Fruit fly (Drosophila melanogaster) whole organism, embryonic: Measurements from ENCODE around the gene SelG.
A peak's percentile ranks its signal among the peaks of the same experiment; 100 is the strongest.

Experiments
- Blimp-1 ChIP-seq: fragments of 200-800 bp; sonication (Bioruptor generic); optimal IDR thresholded peaks from 3 replicates; lab custom pipeline; 2018; ENCODE audit warnings: missing biosample characterization, missing genetic modification characterization, mild to moderate bottlenecking, moderate library complexity, missing genetic modification reagents
- Bteb2 ChIP-seq: fragments of 200-800 bp; sonication (Bioruptor generic); optimal IDR thresholded peaks from 2 replicates; lab custom pipeline; 2016; ENCODE audit warnings: missing biosample characterization, missing genetic modification characterization
- CG10267 ChIP-seq: fragments of 200-800 bp; sonication (Bioruptor generic); optimal IDR thresholded peaks from 2 replicates; lab custom pipeline; 2018; ENCODE audit warnings: missing biosample characterization, mild to moderate bottlenecking, missing genetic modification characterization, moderate library complexity
- CG11504 ChIP-seq: fragments of 200-800 bp; sonication (Bioruptor generic); optimal IDR thresholded peaks from 3 replicates; lab custom pipeline; 2019; ENCODE audit warnings: missing biosample characterization, mild to moderate bottlenecking, missing genetic modification characterization, moderate library complexity
- CG12155 ChIP-seq: fragments of 200-800 bp; sonication (Bioruptor generic); optimal IDR thresholded peaks from 3 replicates; lab custom pipeline; 2016; ENCODE audit warnings: missing biosample characterization, missing genetic modification characterization
- CG12391 ChIP-seq: fragments of 200-800 bp; sonication (Bioruptor generic); optimal IDR thresholded peaks from 3 replicates; lab custom pipeline; 2018; ENCODE audit warnings: missing biosample characterization, mild to moderate bottlenecking, missing genetic modification characterization, moderate library complexity
- CG17361 ChIP-seq: fragments of 200-800 bp; sonication (Bioruptor generic); IDR thresholded peaks from 3 replicates; pipeline ENCODE4 v1.3.6; 2022; ENCODE audit warnings: missing biosample characterization, missing genetic modification characterization
- CG17829 ChIP-seq: fragments of 200-800 bp; optimal IDR thresholded peaks from 2 replicates; lab custom pipeline; 2019; ENCODE audit warnings: missing biosample characterization, mild to moderate bottlenecking, missing genetic modification characterization, moderate library complexity
- CG2678 ChIP-seq: fragments of 200-800 bp; sonication (Bioruptor generic); optimal IDR thresholded peaks from 3 replicates; lab custom pipeline; 2019; ENCODE audit warnings: missing biosample characterization, mild to moderate bottlenecking, missing genetic modification characterization, moderate library complexity
- CG2712 ChIP-seq: fragments of 200-800 bp; optimal IDR thresholded peaks from 3 replicates; lab custom pipeline; 2019; ENCODE audit warnings: missing biosample characterization, mild to moderate bottlenecking, missing genetic modification characterization, moderate library complexity
- CG4424 ChIP-seq: fragments of 200-800 bp; sonication (Bioruptor generic); optimal IDR thresholded peaks from 3 replicates; lab custom pipeline; 2016; ENCODE audit warnings: missing biosample characterization, missing genetic modification characterization
- CG7839 ChIP-seq: fragments of 200-800 bp; sonication (Bioruptor generic); optimal IDR thresholded peaks from 3 replicates; lab custom pipeline; 2018; ENCODE audit warnings: missing biosample characterization, mild to moderate bottlenecking, missing genetic modification characterization, moderate library complexity
- CG8388 ChIP-seq: fragments of 200-800 bp; sonication (Bioruptor generic); optimal IDR thresholded peaks from 2 replicates; lab custom pipeline; 2019; ENCODE audit warnings: missing biosample characterization, mild to moderate bottlenecking, missing genetic modification characterization, moderate library complexity
- CG8924 ChIP-seq: fragments of 200-800 bp; optimal IDR thresholded peaks from 3 replicates; lab custom pipeline; 2019; ENCODE audit warnings: missing biosample characterization, mild to moderate bottlenecking, missing genetic modification characterization, moderate library complexity
- CG9797 ChIP-seq: fragments of 200-800 bp; sonication (Bioruptor generic); optimal IDR thresholded peaks from 3 replicates; lab custom pipeline; 2018; ENCODE audit warnings: missing biosample characterization, mild to moderate bottlenecking, missing genetic modification characterization
- CoRest ChIP-seq: fragments of 200-800 bp; sonication (Bioruptor generic); optimal IDR thresholded peaks from 3 replicates; lab custom pipeline; 2018; ENCODE audit warnings: missing biosample characterization, mild to moderate bottlenecking, missing genetic modification characterization, moderate library complexity
- D ChIP-seq, 2 experiments: fragments of 200-800 bp in 1 of 2; fragments of >200 bp in 1 of 2; sonication (Bioruptor generic) in 1 of 2; optimal IDR thresholded peaks; 2 replicates in 1 of 2; 3 replicates in 1 of 2; lab custom pipeline; 2017; ENCODE audit warnings: mild to moderate bottlenecking in 1 of 2, missing biosample characterization in 1 of 2, missing genetic modification characterization in 1 of 2, missing genetic modification reagents in 1 of 2
- HLHmδ ChIP-seq: fragments of 200-800 bp; sonication (Bioruptor generic); optimal IDR thresholded peaks from 2 replicates; lab custom pipeline; 2018; ENCODE audit warnings: missing biosample characterization, mild to moderate bottlenecking, missing genetic modification characterization, moderate library complexity
- Hr78 ChIP-seq, 2 experiments: fragments of 200-800 bp in 1 of 2; fragments of >200 bp in 1 of 2; sonication (Bioruptor generic) in 1 of 2; optimal IDR thresholded peaks; 2 replicates each; lab custom pipeline; 2017 to 2019; ENCODE audit warnings: missing biosample characterization in 2 of 2, missing genetic modification characterization in 2 of 2, mild to moderate bottlenecking in 1 of 2, moderate library complexity in 1 of 2
- Kr ChIP-seq: fragments of 200-800 bp; sonication (Bioruptor generic); optimal IDR thresholded peaks from 2 replicates; lab custom pipeline; 2017; ENCODE audit warnings: missing biosample characterization, mild to moderate bottlenecking, missing genetic modification characterization
- Neu2 ChIP-seq: fragments of 200-800 bp; sonication (Bioruptor generic); optimal IDR thresholded peaks from 3 replicates; lab custom pipeline; 2016; ENCODE audit warnings: missing biosample characterization, missing genetic modification characterization, borderline replicate concordance
- Oli ChIP-seq: fragments of 200-800 bp; sonication (Bioruptor generic); optimal IDR thresholded peaks from 2 replicates; lab custom pipeline; 2018; ENCODE audit warnings: missing biosample characterization, mild to moderate bottlenecking, missing genetic modification characterization, moderate library complexity
- PHDP ChIP-seq: fragments of 200-800 bp; sonication (Bioruptor generic); optimal IDR thresholded peaks from 3 replicates; lab custom pipeline; 2018; ENCODE audit warnings: missing biosample characterization, mild to moderate bottlenecking, missing genetic modification characterization, moderate library complexity
- Pdp1 ChIP-seq, 2 experiments: fragments of 200-800 bp; sonication (Bioruptor generic); optimal IDR thresholded peaks; 3 replicates each; lab custom pipeline; 2016; ENCODE audit warnings: missing biosample characterization in 2 of 2, missing genetic modification characterization in 2 of 2, mild to moderate bottlenecking in 1 of 2, moderate library complexity in 1 of 2
- Sox100B ChIP-seq: fragments of 200-800 bp; sonication (Bioruptor generic); optimal IDR thresholded peaks from 3 replicates; lab custom pipeline; 2018; ENCODE audit warnings: missing biosample characterization, mild to moderate bottlenecking, missing genetic modification characterization
- Sox102F ChIP-seq: fragments of 200-800 bp; sonication (Bioruptor generic); optimal IDR thresholded peaks from 2 replicates; lab custom pipeline; 2018; ENCODE audit warnings: missing biosample characterization, mild to moderate bottlenecking, missing genetic modification characterization, moderate library complexity
- cato ChIP-seq: fragments of 200-800 bp; sonication (Bioruptor generic); optimal IDR thresholded peaks from 2 replicates; lab custom pipeline; 2016; ENCODE audit warnings: missing biosample characterization, missing genetic modification characterization, borderline replicate concordance
- dimm ChIP-seq: fragments of 200-800 bp; sonication (Bioruptor generic); IDR thresholded peaks from 2 replicates; pipeline ENCODE4 v1.3.6; 2022; ENCODE audit warnings: missing biosample characterization, missing genetic modification characterization
- dmrt99B ChIP-seq: fragments of 200-800 bp; sonication (Bioruptor generic); optimal IDR thresholded peaks from 2 replicates; lab custom pipeline; 2018; ENCODE audit warnings: missing biosample characterization, mild to moderate bottlenecking, missing genetic modification characterization, moderate library complexity
- emc ChIP-seq: fragments of 200-800 bp; sonication (Bioruptor generic); optimal IDR thresholded peaks from 2 replicates; lab custom pipeline; 2016; ENCODE audit warnings: missing biosample characterization, missing genetic modification characterization
- ftz-f1 ChIP-seq: fragments of 200-800 bp; sonication (Bioruptor generic); optimal IDR thresholded peaks from 2 replicates; lab custom pipeline; 2016; ENCODE audit warnings: missing biosample characterization, missing genetic modification characterization
- gcm2 ChIP-seq: fragments of 200-800 bp; sonication (Bioruptor generic); optimal IDR thresholded peaks from 2 replicates; lab custom pipeline; 2016; ENCODE audit warnings: missing biosample characterization, missing genetic modification characterization
- jing ChIP-seq: fragments of 200-800 bp; sonication (Bioruptor generic); optimal IDR thresholded peaks from 2 replicates; lab custom pipeline; 2018; ENCODE audit warnings: missing biosample characterization, mild to moderate bottlenecking, missing genetic modification characterization
- mam ChIP-seq: fragments of 200-800 bp; sonication (Bioruptor generic); optimal IDR thresholded peaks from 3 replicates; lab custom pipeline; 2016; ENCODE audit warnings: missing biosample characterization, missing genetic modification characterization
- nerfin-1 ChIP-seq: fragments of 200-800 bp; sonication (Bioruptor generic); optimal IDR thresholded peaks from 3 replicates; lab custom pipeline; 2019; ENCODE audit warnings: missing biosample characterization, mild to moderate bottlenecking, missing genetic modification characterization, moderate library complexity
- phol ChIP-seq: fragments of 200-800 bp; sonication (Bioruptor generic); optimal IDR thresholded peaks from 3 replicates; lab custom pipeline; 2018; ENCODE audit warnings: missing biosample characterization, mild to moderate bottlenecking, missing genetic modification characterization, moderate library complexity
- sens ChIP-seq: fragments of 200-800 bp; sonication (Bioruptor generic); peaks from one replicate; lab custom pipeline; 2016; ENCODE audit warnings: missing biosample characterization, missing genetic modification characterization
- stc ChIP-seq: fragments of 200-800 bp; sonication (Bioruptor generic); IDR thresholded peaks from 2 replicates; pipeline ENCODE4 v1.3.6; 2022; ENCODE audit warnings: missing biosample characterization, missing genetic modification characterization
- wor ChIP-seq: fragments of 200-800 bp; sonication (Bioruptor generic); IDR thresholded peaks from 2 replicates; pipeline ENCODE4 v1.3.6; 2022; ENCODE audit warnings: missing biosample characterization, missing genetic modification characterization

The SelG gene

DNA sequence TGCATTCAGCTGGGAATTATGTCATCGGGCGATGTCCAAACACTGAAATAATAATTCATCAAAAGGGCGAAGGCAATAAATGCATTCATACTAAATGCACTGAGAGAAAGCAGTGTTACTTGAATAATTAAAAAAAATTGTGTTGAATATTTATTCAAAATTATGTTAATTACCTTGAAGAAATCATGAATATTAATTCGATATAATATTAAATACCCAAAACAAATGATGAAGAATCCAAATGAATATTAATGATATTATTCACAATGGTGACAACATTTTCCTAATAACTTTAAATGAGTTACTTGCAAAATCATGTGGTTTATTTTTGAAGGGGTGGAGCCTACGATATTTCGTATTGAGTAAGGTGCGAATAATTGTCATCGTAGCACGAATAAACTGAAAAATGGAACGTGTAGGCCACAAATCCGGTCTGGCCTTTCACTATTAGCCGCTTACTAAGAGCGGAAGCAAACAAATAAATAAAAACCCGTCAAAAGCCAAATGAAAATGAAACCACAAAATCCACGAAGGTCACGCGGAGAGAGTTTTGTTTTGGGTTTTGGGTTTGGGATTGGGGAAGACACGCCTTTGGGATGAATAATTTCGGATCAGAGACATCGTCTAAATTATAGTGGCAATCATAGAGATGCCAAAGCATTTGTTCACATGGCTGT lies 45.2 kb upstream of the SelG start (continued):
- TF ChIP-seq Sox100B (peak; percentile 62), CG11504 (tag; lab: Kevin White, UChicago) (peak; percentile 68), wor (GFP tag; lab: Robert Waterston, UW) (0 out of 2 replicates have a peak, but pooled peaks have one; percentile 20), CG12155 (GFP tag; lab: Kevin White, UChicago) (no peak), Bteb2 (GFP tag; lab: Kevin White, UChicago) (no peak), Kr (GFP tag; lab: Kevin White, UChicago) (no peak), D (optimal IDR thresholded peaks at IDR 0.05; lab: Kevin White, UChicago) (no peak), D (GFP tag; optimal IDR thresholded peaks at IDR 0.05; lab: Kevin White, UChicago) (no peak), phol (tag; lab: Kevin White, UChicago) (peak; percentile 59), dimm (GFP tag; lab: Robert Waterston, UW) (no peak), Sox102F (GFP tag; lab: Kevin White, UChicago) (peak; percentile 70), ftz-f1 (no peak), PHDP (tag; lab: Kevin White, UChicago) (no peak), CG2712 (tag; lab: Kevin White, UChicago) (peak; percentile 42), mam (GFP tag; lab: Kevin White, UChicago) (no peak), CG9797 (GFP tag; lab: Kevin White, UChicago) (no peak), gcm2 (no peak), CG8924 (tag; lab: Kevin White, UChicago) (peak; percentile 33), jing (GFP tag; lab: Kevin White, UChicago) (no peak), Neu2 (no peak), CG10267 (tag; lab: Kevin White, UChicago) (peak; percentile 7), HLHmδ (GFP tag; lab: Kevin White, UChicago) (no peak), cato (no peak), CoRest (tag; lab: Kevin White, UChicago) (peak; percentile 35), dmrt99B (tag; lab: Kevin White, UChicago) (peak; percentile 71), emc (no peak), CG7839 (tag; lab: Kevin White, UChicago) (peak; percentile 32), CG17829 (tag; lab: Kevin White, UChicago) (peak; percentile 7), Blimp-1 (GFP tag; lab: Kevin White, UChicago) (peak; percentile 92), nerfin-1 (tag; lab: Kevin White, UChicago) (peak; percentile 12), CG2678 (tag; lab: Kevin White, UChicago) (peak; percentile 51), CG4424 (GFP tag; lab: Kevin White, UChicago) (peak; percentile 2), stc (GFP tag; lab: Robert Waterston, UW) (peak; percentile 51; the same call in 1 of the 2 replicates), sens (GFP tag; lab: Kevin White, UChicago) (peak; percentile 73), CG12391 (peak; percentile 44), Pdp1 (GFP tag; optimal IDR thresholded peaks at IDR 0.05; lab: Kevin White, UChicago) (peak in 1 of 2 experiments; percentile 30), CG8388 (GFP tag; lab: Kevin White, UChicago) (peak; percentile 6), CG17361 (GFP tag; lab: Robert Waterston, UW) (peak; percentile 58; the same call in 2 of the 3 replicates), Hr78 (GFP tag; optimal IDR thresholded peaks at IDR 0.05; lab: Kevin White, UChicago) (peak in 1 of 2 experiments; percentile 37), Oli (tag; lab: Kevin White, UChicago) (peak; percentile 16)
